Fruit fly (Drosophila melanogaster): ENCODE results near the gene RagA-B.

The RagA-B gene

DNA sequence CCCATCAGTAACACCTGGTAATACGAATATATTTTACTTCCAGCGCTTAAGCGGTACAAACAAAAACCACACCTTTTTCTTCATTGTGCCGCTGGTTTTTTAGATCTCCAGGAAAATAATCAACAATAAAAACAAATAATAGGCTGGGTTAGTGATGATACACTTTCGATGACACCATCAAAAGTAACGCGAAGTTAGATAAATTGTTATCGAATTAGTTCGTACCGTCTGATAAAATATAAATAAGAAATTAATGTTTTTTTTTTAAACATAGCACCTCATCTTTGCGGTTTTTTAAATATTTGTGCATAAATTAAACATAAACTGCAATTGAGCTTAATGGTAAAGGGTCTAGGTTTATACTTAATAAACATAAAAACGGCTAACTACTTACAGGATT is at the start of gene RagA-B:
Gene RagA-B, minus strand, starts transcription at position 175 of the 400 bp plus-strand sequence.
- no peak for TF ChIP-seq Dll (optimal IDR thresholded peaks at IDR 0.05)
- no peak for TF ChIP-seq psq (optimal IDR thresholded peaks at IDR 0.05)
- no peak for TF ChIP-seq usp (GFP tag; optimal IDR thresholded peaks at IDR 0.05)
- TF ChIP-seq EcR (GFP tag; optimal IDR thresholded peaks at IDR 0.05), result no peak
- TF ChIP-seq CG8478 (optimal IDR thresholded peaks at IDR 0.05), result no peak
- no peak for TF ChIP-seq pan (optimal IDR thresholded peaks at IDR 0.05)

DNA sequence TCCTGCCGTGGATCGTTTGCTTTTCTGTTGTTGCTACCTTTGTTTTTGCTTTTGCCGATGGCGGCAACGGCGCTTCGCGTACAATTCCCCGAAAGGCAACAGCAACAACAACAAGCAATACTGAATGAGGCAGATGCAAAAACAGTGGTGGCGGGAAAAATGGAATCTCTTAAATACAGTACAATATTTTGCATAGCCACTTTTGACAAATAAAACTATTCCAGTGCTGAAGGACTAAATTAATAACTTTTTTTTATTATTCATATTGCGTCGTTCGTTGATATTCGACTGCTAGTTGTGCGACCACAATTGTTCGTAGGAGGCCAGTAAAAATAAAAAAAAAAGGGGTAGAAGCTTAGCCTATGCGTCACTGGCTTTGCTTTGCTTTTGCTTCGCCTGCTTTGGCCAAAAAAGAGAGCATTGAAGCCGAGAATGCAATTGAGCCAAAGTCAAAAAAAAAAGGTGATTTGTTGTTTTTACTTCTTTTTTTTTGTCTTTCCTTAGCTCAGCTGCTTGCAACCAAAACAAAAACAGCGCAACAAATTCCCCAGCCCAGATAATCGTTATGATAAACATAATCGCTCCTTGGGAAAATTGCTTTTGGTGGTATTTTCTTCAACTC is 47.8 kb upstream of the RagA-B start:
- TF ChIP-seq pan (optimal IDR thresholded peaks at IDR 0.05), result no peak
- TF ChIP-seq EcR (GFP tag; optimal IDR thresholded peaks at IDR 0.05), result no peak
- no peak for TF ChIP-seq Dll (optimal IDR thresholded peaks at IDR 0.05)
- TF ChIP-seq usp (GFP tag; optimal IDR thresholded peaks at IDR 0.05), result no peak
- no peak for TF ChIP-seq psq (optimal IDR thresholded peaks at IDR 0.05)
- TF ChIP-seq CG8478 (optimal IDR thresholded peaks at IDR 0.05), result no peak

DNA sequence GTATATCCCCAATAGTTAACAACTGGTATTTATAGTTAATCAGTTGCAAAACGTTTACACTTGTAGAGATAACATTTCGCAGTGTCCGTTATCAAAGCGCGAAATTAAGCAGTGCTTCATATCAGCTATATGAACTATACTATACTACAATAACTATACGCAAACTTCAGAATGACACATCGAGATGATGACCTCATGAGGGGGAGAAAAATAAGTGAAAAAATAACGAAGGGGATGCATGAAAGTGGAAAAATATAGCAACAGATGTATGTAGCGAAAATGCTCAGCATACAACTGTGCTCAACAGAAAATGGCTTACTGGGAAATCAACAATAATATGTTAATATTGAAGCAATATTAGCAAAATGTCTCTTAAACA is 46.6 kb upstream of the RagA-B start:
- TF ChIP-seq usp (GFP tag; optimal IDR thresholded peaks at IDR 0.05), result no peak
- no peak for TF ChIP-seq pan (optimal IDR thresholded peaks at IDR 0.05)
- TF ChIP-seq Dll (optimal IDR thresholded peaks at IDR 0.05), result no peak
- TF ChIP-seq psq (optimal IDR thresholded peaks at IDR 0.05), result no peak
- TF ChIP-seq EcR (GFP tag; optimal IDR thresholded peaks at IDR 0.05), result no peak
- TF ChIP-seq CG8478 (optimal IDR thresholded peaks at IDR 0.05), result no peak

DNA sequence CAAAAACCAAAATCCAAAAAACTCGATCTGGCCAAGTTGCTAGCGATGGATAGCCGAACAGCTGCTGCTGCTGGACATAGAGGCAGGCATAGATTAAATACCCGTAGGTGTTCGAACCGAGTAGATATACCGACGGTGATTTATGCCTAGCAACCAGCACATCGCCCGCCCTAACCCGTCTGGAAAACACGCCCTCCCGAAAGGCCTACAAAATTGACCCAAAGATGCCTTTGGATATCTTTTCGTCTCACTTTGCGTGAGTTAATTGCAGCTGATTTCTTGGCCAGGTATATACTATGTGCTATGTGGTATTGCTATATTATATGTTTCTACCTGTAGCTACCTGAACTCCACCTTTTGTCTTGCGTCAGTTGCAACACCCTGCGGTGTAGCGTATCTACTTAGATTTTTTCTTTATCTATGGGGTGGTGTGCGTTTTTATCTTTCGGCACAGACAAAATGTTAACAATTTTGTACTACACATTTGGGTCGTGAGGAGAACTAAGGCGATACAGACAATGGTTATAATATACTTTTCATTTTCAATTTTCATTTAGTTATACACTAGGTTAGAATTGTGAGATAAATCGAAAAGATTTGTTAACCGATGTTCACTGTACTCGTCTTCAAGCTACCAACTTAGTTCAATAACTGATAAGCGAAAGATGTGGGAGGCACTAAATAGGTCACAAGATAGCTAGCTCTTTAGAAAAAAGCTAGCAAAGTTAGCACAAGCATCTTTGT is 46.1 kb upstream of the RagA-B start:
- TF ChIP-seq usp (GFP tag; optimal IDR thresholded peaks at IDR 0.05), result no peak
- no peak for TF ChIP-seq pan (optimal IDR thresholded peaks at IDR 0.05)
- no peak for TF ChIP-seq psq (optimal IDR thresholded peaks at IDR 0.05)
- TF ChIP-seq CG8478 (optimal IDR thresholded peaks at IDR 0.05), result no peak
- no peak for TF ChIP-seq EcR (GFP tag; optimal IDR thresholded peaks at IDR 0.05)
- TF ChIP-seq Dll (optimal IDR thresholded peaks at IDR 0.05), result no peak

DNA sequence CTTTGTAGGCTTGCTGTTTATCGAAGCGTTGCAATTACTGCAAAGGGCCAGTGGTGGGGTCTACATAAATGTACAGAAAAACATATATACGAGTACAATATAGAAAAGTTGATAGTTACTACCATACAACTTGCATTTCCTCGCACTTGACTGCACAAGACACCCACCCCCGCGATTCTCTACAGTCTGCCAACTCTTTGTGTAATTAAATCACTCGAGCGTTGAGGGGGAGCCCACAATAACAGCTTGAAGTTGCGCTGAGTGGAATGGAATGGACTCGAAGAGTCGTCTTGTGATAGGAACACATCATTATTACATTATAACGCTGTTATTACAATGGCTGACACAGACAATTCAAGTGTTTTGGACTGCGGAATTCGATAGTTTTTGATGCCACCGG is 45.3 kb upstream of the RagA-B start:
- TF ChIP-seq EcR (GFP tag; optimal IDR thresholded peaks at IDR 0.05), result no peak
- no peak for TF ChIP-seq Dll (optimal IDR thresholded peaks at IDR 0.05)
- TF ChIP-seq usp (GFP tag; optimal IDR thresholded peaks at IDR 0.05), result no peak
- no peak for TF ChIP-seq pan (optimal IDR thresholded peaks at IDR 0.05)
- no peak for TF ChIP-seq CG8478 (optimal IDR thresholded peaks at IDR 0.05)
- TF ChIP-seq psq (optimal IDR thresholded peaks at IDR 0.05), result no peak

DNA sequence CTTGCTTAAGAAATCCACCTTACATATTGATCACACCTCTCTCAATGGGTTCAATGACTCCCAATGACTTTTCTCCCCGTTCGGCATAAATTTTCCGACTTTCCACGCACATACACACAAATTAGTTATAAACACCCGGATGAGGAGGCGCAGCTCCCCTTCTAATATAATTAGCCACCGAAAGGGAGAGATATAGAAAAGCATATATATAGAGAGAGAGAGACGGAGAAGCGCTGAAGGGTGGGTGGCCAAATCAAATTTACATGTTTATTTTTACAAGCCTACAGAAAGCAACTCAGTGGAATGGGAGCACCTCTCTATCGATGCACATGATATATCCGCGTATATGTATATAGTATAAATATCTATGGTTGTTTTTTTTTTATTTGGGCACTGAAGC is 44.6 kb upstream of the RagA-B start:
- TF ChIP-seq EcR (GFP tag; optimal IDR thresholded peaks at IDR 0.05) (no peak), pan (optimal IDR thresholded peaks at IDR 0.05) (no peak), Dll (optimal IDR thresholded peaks at IDR 0.05) (no peak), CG8478 (optimal IDR thresholded peaks at IDR 0.05) (no peak), psq (optimal IDR thresholded peaks at IDR 0.05) (no peak), usp (GFP tag; optimal IDR thresholded peaks at IDR 0.05) (no peak)

DNA sequence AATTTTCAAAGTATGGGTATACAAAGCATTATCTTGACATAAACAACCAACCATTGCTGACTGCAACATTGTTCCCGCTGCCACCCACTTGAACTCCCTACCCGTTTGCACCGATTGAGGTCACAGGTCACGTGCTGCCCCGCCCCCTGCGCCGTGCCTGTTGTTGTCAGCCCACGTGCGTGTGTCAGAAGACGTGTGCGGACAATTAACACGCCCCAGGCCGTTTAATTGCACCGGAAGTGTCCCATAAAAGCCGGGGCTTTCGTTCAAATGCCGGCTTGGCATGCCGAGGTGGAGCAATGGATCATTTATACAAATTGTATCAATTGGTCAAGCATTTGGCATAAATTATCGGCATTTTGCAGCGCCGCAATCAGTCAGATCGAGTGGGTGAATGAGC is 43.0 kb upstream of the RagA-B start:
- TF ChIP-seq Dll (optimal IDR thresholded peaks at IDR 0.05) (no peak), usp (GFP tag; optimal IDR thresholded peaks at IDR 0.05) (no peak), pan (optimal IDR thresholded peaks at IDR 0.05) (no peak), psq (optimal IDR thresholded peaks at IDR 0.05) (no peak), CG8478 (optimal IDR thresholded peaks at IDR 0.05) (no peak), EcR (GFP tag; optimal IDR thresholded peaks at IDR 0.05) (no peak)

DNA sequence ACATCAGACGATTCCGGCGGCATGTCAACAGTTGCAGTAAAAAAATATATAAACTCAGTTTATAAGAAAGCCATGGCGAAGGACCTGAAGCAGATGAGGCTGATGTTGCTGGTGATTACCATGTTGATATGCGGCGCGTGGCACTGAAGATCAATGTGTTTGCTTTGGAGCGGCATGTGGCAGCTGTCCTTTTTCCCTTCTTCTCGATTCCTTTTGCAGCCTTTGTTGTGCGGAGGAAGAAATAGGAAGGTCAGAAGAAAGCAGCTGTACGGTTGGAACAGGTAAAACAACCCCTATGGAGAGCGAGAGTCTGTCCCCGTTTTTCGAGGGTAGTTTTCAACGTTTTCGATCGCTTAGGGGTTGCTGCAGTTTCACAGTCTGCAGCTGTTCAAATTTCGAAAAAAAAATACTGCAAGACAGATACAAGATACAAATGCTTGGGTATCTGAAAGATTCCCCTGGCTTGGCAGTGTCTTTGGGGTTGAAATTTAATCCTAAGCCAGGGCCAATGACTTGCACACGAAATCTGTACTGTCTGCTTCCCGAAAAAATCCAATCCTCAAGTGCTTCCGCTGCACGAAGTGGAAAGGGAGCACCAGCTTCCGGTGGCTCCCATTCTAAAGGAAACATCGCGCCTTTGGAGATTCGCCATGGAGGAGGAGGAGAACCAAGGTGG is 40.9 kb upstream of the RagA-B start:
- TF ChIP-seq psq (optimal IDR thresholded peaks at IDR 0.05) (no peak), Dll (optimal IDR thresholded peaks at IDR 0.05) (no peak), pan (optimal IDR thresholded peaks at IDR 0.05) (no peak), CG8478 (optimal IDR thresholded peaks at IDR 0.05) (no peak)

DNA sequence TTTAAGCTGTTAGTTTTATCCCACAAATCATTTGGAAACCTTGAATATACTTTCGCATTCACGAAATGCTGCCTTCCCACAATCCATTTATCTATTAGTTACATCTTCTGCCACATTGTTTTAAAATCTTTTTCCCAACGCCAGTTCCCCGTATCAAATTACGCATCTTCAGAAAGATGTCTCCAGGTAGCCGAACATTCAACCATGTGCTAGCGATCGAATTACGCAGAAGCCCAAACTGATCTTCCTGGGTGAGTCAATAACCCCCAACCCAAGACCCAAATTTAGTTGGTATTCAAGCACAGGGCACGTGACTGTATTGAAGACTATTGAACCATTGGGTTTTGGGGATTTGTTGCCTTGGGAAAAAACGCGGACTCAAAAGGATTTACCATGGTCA is 39.8 kb upstream of the RagA-B start:
- no peak for TF ChIP-seq pan (optimal IDR thresholded peaks at IDR 0.05)
- no peak for TF ChIP-seq psq (optimal IDR thresholded peaks at IDR 0.05)
- no peak for TF ChIP-seq usp (GFP tag; optimal IDR thresholded peaks at IDR 0.05)
- TF ChIP-seq CG8478 (optimal IDR thresholded peaks at IDR 0.05), result no peak
- TF ChIP-seq Dll (optimal IDR thresholded peaks at IDR 0.05), result no peak
- TF ChIP-seq EcR (GFP tag; optimal IDR thresholded peaks at IDR 0.05), result no peak

DNA sequence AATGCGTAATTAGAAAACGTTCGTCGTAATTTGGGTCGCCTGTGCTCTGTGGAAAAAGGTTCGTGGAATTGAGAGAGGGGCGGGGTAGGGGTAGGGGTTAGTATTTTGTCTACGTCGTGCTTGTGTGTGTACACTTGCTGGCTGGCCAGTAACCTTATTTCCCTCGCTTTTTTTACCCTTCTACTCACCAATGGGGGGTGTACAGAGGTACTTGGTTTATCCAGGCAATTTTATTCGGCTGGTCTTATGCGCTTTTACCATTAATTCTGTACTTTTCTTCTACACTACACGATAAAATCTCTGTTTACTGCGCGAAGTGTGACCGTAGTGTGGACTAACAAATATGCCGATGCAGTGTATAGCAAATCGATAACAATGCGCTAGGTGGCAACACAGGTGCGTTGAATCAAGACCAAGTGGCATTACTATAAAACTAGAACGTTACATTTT is 35.6 kb upstream of the RagA-B start, which contains the start of gene tgo:
Gene tgo, minus strand, starts transcription at position 334 of the 450 bp plus-strand sequence.
- TF ChIP-seq Dll (optimal IDR thresholded peaks at IDR 0.05) (no peak), EcR (GFP tag; optimal IDR thresholded peaks at IDR 0.05) (no peak), psq (optimal IDR thresholded peaks at IDR 0.05) (no peak), pan (optimal IDR thresholded peaks at IDR 0.05) (no peak), usp (GFP tag; optimal IDR thresholded peaks at IDR 0.05) (no peak), CG8478 (optimal IDR thresholded peaks at IDR 0.05) (no peak)

DNA sequence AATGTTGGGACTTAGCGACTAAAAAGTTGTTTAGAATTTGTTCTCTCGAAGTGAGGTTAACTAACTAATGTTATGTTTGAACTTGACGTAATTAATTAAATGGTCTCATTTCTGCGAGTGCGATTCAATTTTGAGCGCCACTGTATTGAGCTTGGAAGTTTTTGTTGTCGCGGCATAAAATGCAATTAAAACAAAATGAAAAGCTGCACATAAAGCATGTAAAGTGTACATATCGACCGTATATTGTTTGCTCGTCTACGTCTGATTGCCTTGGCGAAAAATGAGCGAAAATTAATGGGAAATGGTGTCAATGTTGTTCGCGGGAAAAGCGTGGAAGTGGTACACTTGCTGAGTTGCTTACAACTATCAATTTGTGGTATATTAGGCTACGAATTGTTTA is 32.8 kb upstream of the RagA-B start:
- TF ChIP-seq pan (optimal IDR thresholded peaks at IDR 0.05), result no peak
- no peak for TF ChIP-seq psq (optimal IDR thresholded peaks at IDR 0.05)
- TF ChIP-seq CG8478 (optimal IDR thresholded peaks at IDR 0.05), result no peak
- TF ChIP-seq Dll (optimal IDR thresholded peaks at IDR 0.05), result no peak
- no peak for TF ChIP-seq usp (GFP tag; optimal IDR thresholded peaks at IDR 0.05)
- TF ChIP-seq EcR (GFP tag; optimal IDR thresholded peaks at IDR 0.05), result no peak
